Worm (Caenorhabditis elegans): ENCODE measurements around the gene srx-28.

DNA sequence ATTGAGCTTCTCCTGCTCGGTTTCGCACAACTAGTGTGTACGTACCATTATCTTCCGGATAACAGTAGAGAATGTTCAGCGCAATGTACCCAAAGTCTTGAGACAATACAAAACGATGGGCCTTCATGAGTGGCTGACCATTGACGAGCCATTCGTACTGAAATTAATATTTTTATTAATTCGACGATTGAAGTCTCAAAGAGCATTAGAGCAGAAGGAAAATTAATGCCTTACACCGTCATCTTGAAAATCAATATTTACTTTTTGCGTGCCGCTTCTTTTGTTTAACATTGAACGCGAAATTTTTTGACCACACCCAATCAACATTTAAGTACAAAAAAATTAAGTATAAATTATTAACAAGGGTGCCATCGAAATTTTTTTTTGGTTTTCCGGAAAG is 35.9 kb upstream of the srx-28 start:
- TF ChIP-seq cog-1 (tag; optimal IDR thresholded peaks at IDR 0.05): no peak
- no peak for TF ChIP-seq ztf-23 (GFP tag; IDR thresholded peaks at IDR 0.05)
- no peak for TF ChIP-seq ref-1 (GFP tag; conservative IDR thresholded peaks at IDR 0.05)
- no peak for TF ChIP-seq flt-1 (GFP tag; IDR thresholded peaks at IDR 0.05)
- no peak for TF ChIP-seq klf-2 (GFP tag; conservative IDR thresholded peaks at IDR 0.05)
- TF ChIP-seq tab-1 (GFP tag; IDR thresholded peaks at IDR 0.05): no peak
- TF ChIP-seq T22C8.4 (GFP tag; IDR thresholded peaks at IDR 0.05): no peak
- TF ChIP-seq ztf-29 (GFP tag; IDR thresholded peaks at IDR 0.05): no peak
- TF ChIP-seq med-1 (GFP tag; optimal IDR thresholded peaks at IDR 0.05; ENCODE audit: insufficient read depth): no peak

All from whole organism, midembryonic.